Worm (Caenorhabditis elegans) whole organism, L1 larva: ENCODE results near the gene tsp-1.

Source experiments
- blmp-1 ChIP-seq: fragments of 150-350 bp; optimal IDR thresholded peaks from 2 replicates; lab custom pipeline; 2014; ENCODE audit warnings: missing biosample characterization, missing genetic modification characterization
- ces-1 ChIP-seq: fragments of 150-350 bp; optimal IDR thresholded peaks from 2 replicates; lab custom pipeline; 2014; ENCODE audit warnings: missing biosample characterization, missing genetic modification reagents, missing genetic modification characterization
- hlh-4 ChIP-seq: sonication (generic microtip); optimal IDR thresholded peaks from 2 replicates; lab custom pipeline; 2016; ENCODE audit warnings: mild to moderate bottlenecking, missing genetic modification characterization, missing compliant biosample characterization
- mab-9 ChIP-seq: fragments of 200-800 bp; sonication (Bioruptor generic); IDR thresholded peaks from 2 replicates; pipeline ENCODE4 v1.3.6; 2022; ENCODE audit warnings: missing genetic modification reagents, missing genetic modification characterization, missing compliant biosample characterization
- pag-3 ChIP-seq: sonication (generic microtip); optimal IDR thresholded peaks from 2 replicates; lab custom pipeline; 2017; ENCODE audit warnings: missing genetic modification characterization, mild to moderate bottlenecking, missing compliant biosample characterization, antibody characterized with exemption, borderline replicate concordance; ENCODE audit not compliant: insufficient read depth
- ztf-11 ChIP-seq, 2 experiments: sonication (generic microtip); optimal IDR thresholded peaks; 2 replicates each; lab custom pipeline; 2016 to 2017; ENCODE audit warnings: missing genetic modification characterization in 2 of 2, missing biosample characterization in 1 of 2, missing compliant biosample characterization in 1 of 2

DNA sequence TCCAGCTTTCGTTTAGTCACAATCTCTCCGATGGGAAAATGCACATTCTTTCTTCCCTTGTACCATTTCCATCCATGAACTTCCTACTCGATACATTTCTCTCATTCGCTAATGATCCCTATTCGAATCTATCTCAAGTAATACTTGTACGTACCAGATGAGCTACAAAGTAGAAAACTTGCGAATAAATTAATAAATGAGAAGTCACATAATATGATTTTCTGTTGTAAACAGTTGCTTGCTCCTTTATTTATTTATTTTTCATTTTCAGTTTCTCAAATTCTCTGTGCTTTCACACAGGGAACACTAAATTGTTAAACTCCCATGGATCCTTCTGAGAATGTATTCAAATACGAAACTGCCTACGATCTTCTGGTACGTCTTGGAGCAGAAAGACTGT, 13.0 kb downstream of the tsp-1 start, which contains the start of gene rfs-1:
- TF ChIP-seq blmp-1 (tag; lab: Kevin White, UChicago) (no peak), hlh-4 (tag; lab: Kevin White, UChicago) (no peak), mab-9 (GFP tag; lab: Robert Waterston, UW) (no peak), pag-3 (tag; lab: Kevin White, UChicago) (no peak), ces-1 (GFP tag; lab: Kevin White, UChicago) (no peak), ztf-11 (tag; optimal IDR thresholded peaks at IDR 0.05; lab: Kevin White, UChicago) (no peak)
